Fruit fly (Drosophila melanogaster): ENCODE data around the gene Sec71.

The Sec71 gene

dm6 chr2L:13839744-13840151, 46.4 kb downstream of the Sec71 start (continued):
- peak; percentile 80 for TF ChIP-seq sisA (GFP tag; IDR thresholded peaks at IDR 0.05)
- TF ChIP-seq Lpt (GFP tag; optimal IDR thresholded peaks at IDR 0.05) = no peak
- peak; percentile 70 for TF ChIP-seq ranshi (GFP tag; IDR thresholded peaks at IDR 0.05)
- TF ChIP-seq CG10274 (GFP tag; optimal IDR thresholded peaks at IDR 0.05) = peak; percentile 23
- peak; percentile 42 for TF ChIP-seq schlank (tag; optimal IDR thresholded peaks at IDR 0.05)
- peak; percentile 69 for TF ChIP-seq CG9817 (tag; optimal IDR thresholded peaks at IDR 0.05)
- TF ChIP-seq CG2116 (GFP tag; optimal IDR thresholded peaks at IDR 0.05) = peak; percentile 46
- no peak for TF ChIP-seq CG42726 (GFP tag; IDR thresholded peaks at IDR 0.05; ENCODE audit: partially characterized antibody)
- no peak for TF ChIP-seq HLH4C (GFP tag; IDR thresholded peaks at IDR 0.05; ENCODE audit: partially characterized antibody)
- peak; percentile 66; the same call in 1 of the 2 replicates for TF ChIP-seq CG1024 (GFP tag; IDR thresholded peaks at IDR 0.05)
- peak; percentile 72 for TF ChIP-seq row (GFP tag; IDR thresholded peaks at IDR 0.05)
- peak; percentile 36 for TF ChIP-seq CG18764 (GFP tag; optimal IDR thresholded peaks at IDR 0.05)
- no peak for TF ChIP-seq Dll (GFP tag; IDR thresholded peaks at IDR 0.05; ENCODE audit: partially characterized antibody)
- peak; percentile 87 for TF ChIP-seq az2 (GFP tag; optimal IDR thresholded peaks at IDR 0.05)
- TF ChIP-seq Pdp1 (GFP tag; optimal IDR thresholded peaks at IDR 0.05) = peak; percentile 73 to 76
- TF ChIP-seq prd (optimal IDR thresholded peaks at IDR 0.05) = no peak
- TF ChIP-seq prd (GFP tag; IDR thresholded peaks at IDR 0.05) = peak; percentile 70
- peak; percentile 85 for TF ChIP-seq CG2712 (tag; optimal IDR thresholded peaks at IDR 0.05)
- peak in 1 of 3 experiments; percentile 79 for TF ChIP-seq lola (GFP tag; optimal IDR thresholded peaks at IDR 0.05)
- TF ChIP-seq Atf-2 (GFP tag; optimal IDR thresholded peaks at IDR 0.05) = peak; percentile 86
- peak; percentile 91 for TF ChIP-seq CG11695 (GFP tag; IDR thresholded peaks at IDR 0.05)
- peak; percentile 58; the same call in 1 of the 2 replicates for TF ChIP-seq CG9932 (GFP tag; IDR thresholded peaks at IDR 0.05)
- TF ChIP-seq psq (GFP tag; optimal IDR thresholded peaks at IDR 0.05) = peak; percentile 43
- TF ChIP-seq CG7928 (GFP tag; optimal IDR thresholded peaks at IDR 0.05) = peak; percentile 8
- peak; percentile 79 for TF ChIP-seq wor (GFP tag; IDR thresholded peaks at IDR 0.05)
- TF ChIP-seq mirr (GFP tag; optimal IDR thresholded peaks at IDR 0.05) = no peak
- peak; percentile 90 for TF ChIP-seq CG12104 (GFP tag; optimal IDR thresholded peaks at IDR 0.05)
- TF ChIP-seq Lhr (GFP tag; optimal IDR thresholded peaks at IDR 0.05) = peak; percentile 63
- peak; percentile 88 for TF ChIP-seq Oli (tag; optimal IDR thresholded peaks at IDR 0.05)
- peak; percentile 88 for TF ChIP-seq CG9727 (GFP tag; optimal IDR thresholded peaks at IDR 0.05)
- peak; percentile 37 for TF ChIP-seq fu2 (GFP tag; optimal IDR thresholded peaks at IDR 0.05)
- TF ChIP-seq CG8924 (tag; optimal IDR thresholded peaks at IDR 0.05) = peak; percentile 89
- TF ChIP-seq chn (GFP tag; optimal IDR thresholded peaks at IDR 0.05) = peak; percentile 56
- peak; percentile 36 for TF ChIP-seq tup (GFP tag; optimal IDR thresholded peaks at IDR 0.05)
- TF ChIP-seq tap (tag; optimal IDR thresholded peaks at IDR 0.05) = peak; percentile 66
- TF ChIP-seq CG3838 (GFP tag; optimal IDR thresholded peaks at IDR 0.05) = peak; percentile 70
- TF ChIP-seq CG16779 (GFP tag; IDR thresholded peaks at IDR 0.05) = no peak
- TF ChIP-seq CG3995 (GFP tag; optimal IDR thresholded peaks at IDR 0.05) = peak; percentile 17
- no peak for TF ChIP-seq stwl (tag; optimal IDR thresholded peaks at IDR 0.05)
- TF ChIP-seq CG4360 (GFP tag; IDR thresholded peaks at IDR 0.05) = no peak
- peak; percentile 28 for TF ChIP-seq CG10431 (GFP tag; optimal IDR thresholded peaks at IDR 0.05)
- peak; percentile 80 for TF ChIP-seq tgo (GFP tag; IDR thresholded peaks at IDR 0.05)
- TF ChIP-seq CG16863 (GFP tag; optimal IDR thresholded peaks at IDR 0.05) = peak; percentile 81

Data from whole organism, embryonic.